Worm (Caenorhabditis elegans) whole organism, early embryonic: Measurements from ENCODE around the gene B0524.2.

Experiments
- B0310.2 ChIP-seq: sonication (generic microtip); optimal IDR thresholded peaks from 2 replicates; lab custom pipeline; 2016; ENCODE audit warnings: mild to moderate bottlenecking, missing genetic modification characterization, missing compliant biosample characterization
- F13C5.2 ChIP-seq: sonication (generic microtip); optimal IDR thresholded peaks from 2 replicates; lab custom pipeline; 2017; ENCODE audit warnings: mild to moderate bottlenecking, missing genetic modification characterization, inconsistent platforms, missing compliant biosample characterization
- aly-1 ChIP-seq: sonication (generic microtip); optimal IDR thresholded peaks from 2 replicates; lab custom pipeline; 2016; ENCODE audit warnings: missing genetic modification characterization, missing compliant biosample characterization
- ama-1 ChIP-seq: fragments of 150-350 bp; optimal IDR thresholded peaks from 2 replicates; lab custom pipeline; 2014
- ceh-13 ChIP-seq: fragments of 200-800 bp; sonication (Bioruptor generic); optimal IDR thresholded peaks from 2 replicates; lab custom pipeline; 2018; ENCODE audit warnings: mild to moderate bottlenecking, missing genetic modification characterization, missing compliant biosample characterization
- ceh-36 ChIP-seq: sonication (generic microtip); optimal IDR thresholded peaks from 2 replicates; lab custom pipeline; 2016; ENCODE audit warnings: missing genetic modification characterization, inconsistent platforms, missing compliant biosample characterization
- ets-7 ChIP-seq: sonication (generic microtip); optimal IDR thresholded peaks from 2 replicates; lab custom pipeline; 2016; ENCODE audit warnings: missing genotype, missing genetic modification characterization, missing compliant biosample characterization
- flt-1 ChIP-seq: fragments of 200-800 bp; sonication (Bioruptor generic); IDR thresholded peaks from 2 replicates; pipeline ENCODE4 v1.3.6; 2022; ENCODE audit warnings: missing genetic modification characterization, missing compliant biosample characterization
- hmbx-1 ChIP-seq: sonication (generic microtip); optimal IDR thresholded peaks from 2 replicates; lab custom pipeline; 2016; ENCODE audit warnings: mild to moderate bottlenecking, missing genetic modification characterization, missing compliant biosample characterization
- hmg-4 ChIP-seq: fragments of 200-800 bp; sonication (Bioruptor generic); optimal IDR thresholded peaks from 2 replicates; lab custom pipeline; 2018; ENCODE audit warnings: mild to moderate bottlenecking, missing genetic modification characterization, missing compliant biosample characterization
- hnd-1 ChIP-seq: sonication (generic microtip); optimal IDR thresholded peaks from 2 replicates; lab custom pipeline; 2016; ENCODE audit warnings: missing genetic modification characterization, missing compliant biosample characterization
- pes-1 ChIP-seq: fragments of 200-800 bp; sonication (Bioruptor generic); IDR thresholded peaks from 2 replicates; pipeline ENCODE4 v1.3.6; 2022; ENCODE audit warnings: missing genetic modification reagents, missing genetic modification characterization, missing compliant biosample characterization
- scrt-1 ChIP-seq: fragments of 200-800 bp; sonication (Bioruptor generic); IDR thresholded peaks from 2 replicates; pipeline ENCODE4 v1.3.6; 2022; ENCODE audit warnings: missing genetic modification characterization, missing compliant biosample characterization
- sea-1 ChIP-seq: fragments of 200-800 bp; sonication (Bioruptor generic); conservative IDR thresholded peaks from 2 replicates; pipeline ENCODE4 v1.3.6; 2022; ENCODE audit warnings: missing genetic modification characterization, missing compliant biosample characterization
- tbx-11 ChIP-seq: fragments of 200-800 bp; sonication (Bioruptor generic); IDR thresholded peaks from 2 replicates; pipeline ENCODE4 v1.3.6; 2022; ENCODE audit warnings: missing genetic modification characterization, missing compliant biosample characterization
- tbx-37 ChIP-seq: fragments of 200-800 bp; sonication (Bioruptor generic); conservative IDR thresholded peaks from 2 replicates; pipeline ENCODE4 v1.3.6; 2022; ENCODE audit warnings: missing genetic modification reagents, missing genetic modification characterization, missing compliant biosample characterization
- tra-4 ChIP-seq: sonication (generic microtip); optimal IDR thresholded peaks from 2 replicates; lab custom pipeline; 2017; ENCODE audit warnings: missing genetic modification characterization, missing compliant biosample characterization

Gene B0524.2

DNA sequence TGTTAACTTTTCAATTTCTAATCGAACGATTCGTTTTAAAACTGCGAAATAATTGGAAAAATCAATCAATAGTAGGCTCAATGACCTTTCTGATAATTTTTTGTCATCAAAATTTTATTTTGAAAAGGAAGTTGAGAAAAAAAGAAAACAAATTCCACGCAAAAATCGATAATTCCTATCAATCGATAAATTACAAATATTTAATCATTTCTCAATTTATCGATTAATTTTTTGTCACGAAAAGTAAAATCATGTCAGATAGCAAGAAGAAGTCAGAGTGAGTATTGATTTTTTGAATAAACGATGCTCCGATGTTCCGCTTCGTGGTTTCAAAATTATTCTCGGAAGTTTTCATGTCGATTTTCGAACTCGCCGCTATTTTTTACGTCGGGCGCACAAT lies at the start of gene B0524.2, which contains the start of gene B0524.5:
Gene B0524.2 (plus strand): TSS at position 207 of the 400 bp plus-strand sequence.
Gene B0524.5 (minus strand): TSS at position 40 of the 400 bp plus-strand sequence.
- TF ChIP-seq tbx-11 (no peak), hnd-1 (tag; lab: Kevin White, UChicago) (no peak), scrt-1 (no peak), tbx-37 (GFP tag; lab: Robert Waterston, UW) (no peak)

DNA sequence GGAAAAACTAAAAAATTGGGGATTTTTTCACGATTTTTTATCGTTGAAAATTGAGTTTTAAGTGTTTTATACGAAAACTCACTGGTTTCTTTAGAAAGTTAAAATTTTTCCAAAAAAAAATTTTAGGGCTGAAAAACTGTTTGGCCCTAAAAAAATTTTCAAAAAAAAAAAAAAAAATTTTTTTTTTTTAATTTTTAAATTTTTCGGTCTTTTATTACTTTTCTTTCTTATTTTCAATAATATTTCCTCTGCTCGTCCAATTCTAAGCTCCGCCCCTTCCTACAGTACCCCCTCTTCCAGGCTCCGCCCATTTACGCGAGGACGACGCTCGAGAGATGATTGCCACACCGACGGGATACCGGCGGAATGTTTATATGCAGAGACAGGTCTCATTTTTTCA lies 45.1 kb upstream of the B0524.2 start, which contains the start of gene pqn-82:
Gene pqn-82 (plus strand): TSS at position 301 of the 400 bp plus-strand sequence.
- no peak for TF ChIP-seq ets-7 (tag; lab: Kevin White, UChicago)
- TF ChIP-seq tbx-11 = no peak
- TF ChIP-seq aly-1 = no peak
- no peak for TF ChIP-seq pes-1 (GFP tag; lab: Robert Waterston, UW)
- TF ChIP-seq sea-1 (GFP tag; lab: Robert Waterston, UW) = no peak
- TF ChIP-seq scrt-1 = no peak
- TF ChIP-seq tra-4 (tag; lab: Kevin White, UChicago) = no peak
- no peak for TF ChIP-seq B0310.2 (tag; lab: Kevin White, UChicago)
- TF ChIP-seq flt-1 (GFP tag; lab: Robert Waterston, UW) = no peak
- TF ChIP-seq hmbx-1 (tag; lab: Kevin White, UChicago) = no peak
- no peak for TF ChIP-seq hnd-1 (tag; lab: Kevin White, UChicago)
- TF ChIP-seq ceh-36 (tag; lab: Kevin White, UChicago) = no peak
- TF ChIP-seq F13C5.2 (tag; lab: Kevin White, UChicago) = no peak
- TF ChIP-seq ceh-13 (GFP tag; lab: Kevin White, UChicago) = no peak
- TF ChIP-seq hmg-4 (GFP tag; lab: Kevin White, UChicago) = no peak
- TF ChIP-seq tbx-37 (GFP tag; lab: Robert Waterston, UW) = no peak
- no peak for TF ChIP-seq ama-1

DNA sequence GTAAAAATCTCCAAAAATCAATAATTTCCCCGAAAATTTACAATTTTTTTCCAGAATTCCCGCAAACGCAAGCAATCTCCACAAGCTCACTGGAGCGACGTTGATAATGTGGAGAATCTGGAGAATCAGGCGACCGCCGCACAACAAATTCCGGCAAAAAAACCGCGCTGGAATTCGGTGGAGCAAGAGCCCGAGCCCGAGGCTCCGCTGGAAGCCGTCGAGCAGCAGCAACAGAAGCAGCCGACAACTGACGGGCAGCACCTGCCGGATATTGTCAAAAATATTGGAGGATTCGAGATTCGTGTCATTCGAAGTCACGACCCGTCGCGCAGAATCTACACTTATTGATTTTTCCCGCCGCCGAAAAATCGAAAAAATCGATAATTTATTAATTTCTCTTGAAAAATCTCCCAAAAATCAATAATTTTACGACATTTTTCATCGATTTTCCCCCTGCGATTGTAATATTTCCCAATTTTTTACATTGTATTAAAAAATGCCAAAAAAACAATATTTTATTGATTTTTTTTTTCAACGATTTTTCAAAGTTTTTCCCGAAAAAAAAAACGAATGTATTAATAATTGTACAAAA lies 41.6 kb upstream of the B0524.2 start:
- TF ChIP-seq tbx-37 (GFP tag; lab: Robert Waterston, UW) = no peak
- TF ChIP-seq flt-1 (GFP tag; lab: Robert Waterston, UW) = no peak
- TF ChIP-seq scrt-1 = no peak
- TF ChIP-seq tbx-11 = no peak
- no peak for TF ChIP-seq sea-1 (GFP tag; lab: Robert Waterston, UW)
- no peak for TF ChIP-seq hmg-4 (GFP tag; lab: Kevin White, UChicago)
- no peak for TF ChIP-seq hnd-1 (tag; lab: Kevin White, UChicago)
- no peak for TF ChIP-seq tra-4 (tag; lab: Kevin White, UChicago)
- no peak for TF ChIP-seq ama-1
- no peak for TF ChIP-seq ceh-36 (tag; lab: Kevin White, UChicago)
- no peak for TF ChIP-seq pes-1 (GFP tag; lab: Robert Waterston, UW)
- no peak for TF ChIP-seq F13C5.2 (tag; lab: Kevin White, UChicago)
- TF ChIP-seq B0310.2 (tag; lab: Kevin White, UChicago) = no peak
- no peak for TF ChIP-seq ceh-13 (GFP tag; lab: Kevin White, UChicago)
- TF ChIP-seq ets-7 (tag; lab: Kevin White, UChicago) = no peak
- no peak for TF ChIP-seq hmbx-1 (tag; lab: Kevin White, UChicago)
- no peak for TF ChIP-seq aly-1

DNA sequence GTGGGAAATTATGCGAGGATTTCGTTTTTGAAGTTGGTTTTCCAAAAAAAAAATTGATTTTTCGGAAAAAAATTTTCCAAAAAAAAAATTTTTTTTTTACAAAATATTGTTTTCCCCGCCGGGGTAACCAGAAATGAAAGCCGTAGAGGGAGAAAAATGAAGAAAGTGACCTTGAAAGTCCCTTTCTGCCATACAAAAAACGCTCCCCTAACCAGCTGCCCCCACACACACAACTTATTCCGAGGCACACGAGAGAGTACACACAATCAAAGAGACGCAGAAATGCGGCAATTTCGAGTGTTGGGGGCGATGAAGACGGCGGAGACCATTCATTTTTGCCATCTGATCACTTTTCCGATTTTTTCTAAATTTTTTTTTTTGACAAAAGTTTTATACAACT lies 39.9 kb upstream of the B0524.2 start:
- no peak for TF ChIP-seq ets-7 (tag; lab: Kevin White, UChicago)

DNA sequence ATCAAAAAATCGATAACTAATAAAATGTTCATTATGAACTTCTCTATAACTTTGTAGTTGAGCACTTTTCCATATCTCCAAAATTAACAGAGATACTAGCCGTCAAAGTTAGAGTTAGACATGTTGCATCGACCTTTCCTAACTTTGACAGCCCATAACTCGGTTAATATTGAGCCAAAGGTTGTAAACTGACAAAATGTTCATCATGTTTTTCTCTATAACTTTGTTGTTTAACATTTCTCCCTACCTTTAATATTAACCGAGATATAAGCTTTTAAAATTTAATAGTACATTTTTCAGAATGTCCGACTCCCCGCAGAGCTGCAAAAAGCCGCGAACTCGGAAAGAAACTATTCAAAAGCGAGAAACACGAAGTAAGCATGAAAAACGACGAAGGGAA lies 38.8 kb upstream of the B0524.2 start, which contains the start of gene hlh-33:
Gene hlh-33 (plus strand): TSS at position 301 of the 400 bp plus-strand sequence.
- TF ChIP-seq hmg-4 (GFP tag; lab: Kevin White, UChicago) = no peak
- no peak for TF ChIP-seq tra-4 (tag; lab: Kevin White, UChicago)
- TF ChIP-seq ceh-36 (tag; lab: Kevin White, UChicago) = no peak

DNA sequence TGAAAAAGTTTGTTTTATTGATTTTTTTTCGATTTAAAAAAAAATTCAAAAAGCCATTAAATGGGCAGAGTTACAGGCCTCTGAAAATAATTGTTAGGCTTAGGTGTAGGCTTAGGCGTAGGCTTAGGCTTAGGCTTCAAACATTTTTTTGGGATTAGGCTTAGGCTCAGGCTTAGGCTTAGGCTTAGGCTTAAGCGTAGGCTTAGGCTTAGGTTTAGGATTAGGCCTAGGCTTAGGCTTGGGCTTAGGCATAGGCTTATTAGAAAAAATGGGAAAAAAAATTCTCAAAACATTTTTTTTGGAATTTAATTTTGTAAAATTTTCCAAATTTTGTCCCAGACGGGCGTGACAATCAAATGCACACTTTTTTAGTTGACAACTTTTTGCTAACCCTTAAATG lies 37.7 kb upstream of the B0524.2 start:
- TF ChIP-seq B0310.2 (tag; lab: Kevin White, UChicago) (no peak), ceh-36 (tag; lab: Kevin White, UChicago) (peak; percentile 83), hmbx-1 (tag; lab: Kevin White, UChicago) (no peak), aly-1 (no peak)

DNA sequence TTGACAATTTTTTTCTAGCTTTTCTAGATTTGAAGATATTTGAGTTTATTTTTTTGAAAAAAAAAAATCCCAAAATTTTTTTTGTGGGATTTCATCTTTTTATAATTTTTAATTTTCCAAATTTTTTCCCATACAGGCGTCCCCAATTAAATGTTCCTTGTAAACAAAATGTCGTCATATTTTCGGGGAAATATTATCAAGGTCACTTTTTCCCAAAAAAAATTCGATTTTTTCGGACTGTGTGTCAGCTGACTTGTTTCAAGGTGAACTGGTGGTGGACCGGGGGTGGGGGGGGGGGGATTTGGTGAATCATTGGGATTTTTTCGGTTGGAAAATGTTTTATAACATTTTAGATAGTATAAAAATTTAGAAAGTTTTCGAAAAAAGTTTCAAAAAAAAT lies 37.2 kb upstream of the B0524.2 start:
- no peak for TF ChIP-seq flt-1 (GFP tag; lab: Robert Waterston, UW)
- no peak for TF ChIP-seq ets-7 (tag; lab: Kevin White, UChicago)
- no peak for TF ChIP-seq tbx-37 (GFP tag; lab: Robert Waterston, UW)
- TF ChIP-seq hmg-4 (GFP tag; lab: Kevin White, UChicago) = no peak
- TF ChIP-seq sea-1 (GFP tag; lab: Robert Waterston, UW) = no peak
- TF ChIP-seq hmbx-1 (tag; lab: Kevin White, UChicago) = no peak
- TF ChIP-seq scrt-1 = no peak
- TF ChIP-seq hnd-1 (tag; lab: Kevin White, UChicago) = no peak
- no peak for TF ChIP-seq tbx-11
- no peak for TF ChIP-seq B0310.2 (tag; lab: Kevin White, UChicago)
- TF ChIP-seq pes-1 (GFP tag; lab: Robert Waterston, UW) = no peak
- no peak for TF ChIP-seq ceh-36 (tag; lab: Kevin White, UChicago)
- no peak for TF ChIP-seq F13C5.2 (tag; lab: Kevin White, UChicago)
- TF ChIP-seq ceh-13 (GFP tag; lab: Kevin White, UChicago) = no peak
- no peak for TF ChIP-seq aly-1
- no peak for TF ChIP-seq ama-1
- no peak for TF ChIP-seq tra-4 (tag; lab: Kevin White, UChicago)

DNA sequence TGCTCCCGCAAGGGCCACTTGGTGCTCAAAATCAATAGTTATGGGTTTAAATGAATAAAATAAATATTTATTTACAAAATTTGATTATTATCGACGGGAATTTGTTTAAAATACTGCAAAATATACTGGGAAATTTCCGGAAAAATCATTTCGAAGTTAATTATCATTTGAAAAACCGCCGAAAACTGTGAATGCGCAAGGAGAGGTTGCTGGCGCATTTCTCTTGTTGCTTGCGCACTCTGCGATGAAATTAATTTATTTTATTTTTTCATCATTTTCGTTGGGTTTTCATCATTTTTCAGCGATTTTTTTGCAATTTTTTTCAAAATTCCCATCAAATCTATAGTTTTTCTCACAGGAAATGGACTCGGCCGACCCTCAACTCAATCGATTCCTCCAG lies 34.3 kb upstream of the B0524.2 start, which contains the start of gene ddp-1:
Gene ddp-1 (plus strand): TSS at position 357 of the 400 bp plus-strand sequence.
- TF ChIP-seq sea-1 (GFP tag; lab: Robert Waterston, UW) = peak; percentile 72; the same call in 1 of the 2 replicates
- TF ChIP-seq flt-1 (GFP tag; lab: Robert Waterston, UW) = peak; percentile 69
- TF ChIP-seq tbx-37 (GFP tag; lab: Robert Waterston, UW) = peak; percentile 49; the same call in 1 of the 2 replicates
- peak; percentile 77 for TF ChIP-seq ceh-36 (tag; lab: Kevin White, UChicago)
- peak; percentile 82 for TF ChIP-seq pes-1 (GFP tag; lab: Robert Waterston, UW)
- TF ChIP-seq ama-1 = no peak
- peak; percentile 96 for TF ChIP-seq F13C5.2 (tag; lab: Kevin White, UChicago)
- peak; percentile 53 for TF ChIP-seq hnd-1 (tag; lab: Kevin White, UChicago)
- TF ChIP-seq tbx-11 = 0 out of 2 replicates have a peak, but pooled peaks have one; percentile 44
- TF ChIP-seq hmg-4 (GFP tag; lab: Kevin White, UChicago) = peak; percentile 81
- TF ChIP-seq ceh-13 (GFP tag; lab: Kevin White, UChicago) = peak; percentile 51
- no peak for TF ChIP-seq aly-1
- TF ChIP-seq B0310.2 (tag; lab: Kevin White, UChicago) = peak; percentile 43
- TF ChIP-seq ets-7 (tag; lab: Kevin White, UChicago) = no peak
- no peak for TF ChIP-seq hmbx-1 (tag; lab: Kevin White, UChicago)
- TF ChIP-seq scrt-1 = peak; percentile 70; the same call in 1 of the 2 replicates
- TF ChIP-seq tra-4 (tag; lab: Kevin White, UChicago) = peak; percentile 47
